Fruit fly (Drosophila melanogaster): ENCODE data around the gene dnt.
A peak's percentile ranks its signal among the peaks of the same experiment; 100 is the strongest.

dnt gene

dm6 chr2L:19364622-19365021 lies 1.6 kb upstream of the dnt start (continued):
- TF ChIP-seq salr (GFP tag; optimal IDR thresholded peaks at IDR 0.05) (peak; percentile 1 to 33), CG8119 (GFP tag; IDR thresholded peaks at IDR 0.05) (peak; percentile 35; the same call in 1 of the 3 replicates), dac (GFP tag; optimal IDR thresholded peaks at IDR 0.05) (no peak), Met (GFP tag; optimal IDR thresholded peaks at IDR 0.05) (peak; percentile 54), achi (GFP tag; optimal IDR thresholded peaks at IDR 0.05) (peak; percentile 65), fd59A (GFP tag; optimal IDR thresholded peaks at IDR 0.05) (peak; percentile 38), CG6276 (GFP tag; optimal IDR thresholded peaks at IDR 0.05) (peak; percentile 27), CG11762 (GFP tag; optimal IDR thresholded peaks at IDR 0.05; ENCODE audit: insufficient read depth) (peak; percentile 51), OdsH (GFP tag; optimal IDR thresholded peaks at IDR 0.05) (peak; percentile 75), Hr39 (GFP tag; optimal IDR thresholded peaks at IDR 0.05) (peak; percentile 46), Ets21C (GFP tag; optimal IDR thresholded peaks at IDR 0.05) (no peak), CG3919 (GFP tag; optimal IDR thresholded peaks at IDR 0.05) (peak; percentile 65), fkh (GFP tag; optimal IDR thresholded peaks at IDR 0.05) (peak; percentile 54), topi (GFP tag; optimal IDR thresholded peaks at IDR 0.05) (peak; percentile 55), Sox102F (GFP tag; optimal IDR thresholded peaks at IDR 0.05) (peak; percentile 59), esn (GFP tag; optimal IDR thresholded peaks at IDR 0.05) (peak; percentile 62), CG15336 (GFP tag; IDR thresholded peaks at IDR 0.05) (peak; percentile 59), eg (GFP tag; IDR thresholded peaks at IDR 0.05) (peak; percentile 55; the same call in 2 of the 3 replicates), CG6854 (GFP tag; optimal IDR thresholded peaks at IDR 0.05) (peak; percentile 14), acj6 (GFP tag; optimal IDR thresholded peaks at IDR 0.05) (peak; percentile 70), CG32006 (GFP tag; optimal IDR thresholded peaks at IDR 0.05) (peak; percentile 69), CG7368 (GFP tag; optimal IDR thresholded peaks at IDR 0.05) (peak; percentile 41), CG9139 (GFP tag; optimal IDR thresholded peaks at IDR 0.05) (peak; percentile 14), fd85E (GFP tag; optimal IDR thresholded peaks at IDR 0.05) (no peak), Eip93F (GFP tag; optimal IDR thresholded peaks at IDR 0.05) (no peak), Ets96B (tag; optimal IDR thresholded peaks at IDR 0.05) (peak; percentile 38), ss (GFP tag; optimal IDR thresholded peaks at IDR 0.05) (peak in 1 of 2 experiments; percentile 58), Eip78C (GFP tag) (peak; percentile 90), CG31627 (GFP tag; optimal IDR thresholded peaks at IDR 0.05) (peak; percentile 38), Sox15 (GFP tag; optimal IDR thresholded peaks at IDR 0.05) (peak; percentile 41)

dm6 chr2L:19364075-19364474 lies 1.0 kb upstream of the dnt start, which contains the start of gene CG13086:
Gene CG13086 (plus strand): TSS chr2L:19364375.
- TF ChIP-seq CG8319 (GFP tag; optimal IDR thresholded peaks at IDR 0.05) (no peak), CG16779 (tag; optimal IDR thresholded peaks at IDR 0.05) (no peak), Sox14 (GFP tag; optimal IDR thresholded peaks at IDR 0.05) (no peak), fd85E (GFP tag; optimal IDR thresholded peaks at IDR 0.05) (no peak), CG8632 (GFP tag; optimal IDR thresholded peaks at IDR 0.05) (no peak), Ets96B (tag; optimal IDR thresholded peaks at IDR 0.05) (no peak), dsx (GFP tag; optimal IDR thresholded peaks at IDR 0.05; ENCODE audit: poor library complexity, severe bottlenecking) (no peak), CG11294 (GFP tag; IDR thresholded peaks at IDR 0.05) (no peak), achi (GFP tag; optimal IDR thresholded peaks at IDR 0.05) (no peak), CG7368 (GFP tag; optimal IDR thresholded peaks at IDR 0.05) (no peak), CG6792 (GFP tag; optimal IDR thresholded peaks at IDR 0.05) (no peak), CG10631 (GFP tag; optimal IDR thresholded peaks at IDR 0.05) (no peak), Blimp-1 (GFP tag; optimal IDR thresholded peaks at IDR 0.05) (no peak), dac (GFP tag; optimal IDR thresholded peaks at IDR 0.05) (no peak), lz (GFP tag; optimal IDR thresholded peaks at IDR 0.05) (no peak), CG6854 (GFP tag; optimal IDR thresholded peaks at IDR 0.05) (no peak), Lpt (GFP tag; optimal IDR thresholded peaks at IDR 0.05) (no peak), Sox102F (GFP tag; optimal IDR thresholded peaks at IDR 0.05) (no peak)
